Worm (Caenorhabditis elegans): Measurements from ENCODE around the gene T21E8.4.

The T21E8.4 gene

DNA sequence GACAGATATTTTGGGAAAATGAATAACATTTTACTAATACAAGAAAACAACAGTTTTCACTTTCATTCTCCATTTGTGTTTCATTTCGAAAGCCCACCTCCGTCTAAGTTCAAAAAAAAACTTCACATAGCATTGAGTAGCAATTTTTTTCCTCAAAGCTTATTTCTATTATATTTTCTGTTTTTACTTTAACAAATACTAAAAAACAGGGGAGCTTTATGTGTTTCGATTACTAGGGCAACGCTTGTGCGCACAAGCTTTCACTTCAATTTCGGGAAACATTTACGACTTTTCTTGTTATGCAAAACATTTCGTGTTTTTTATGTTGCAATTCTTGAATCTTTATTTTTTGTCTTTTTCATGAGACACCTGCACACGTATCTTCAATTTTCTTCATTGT, 5.3 kb downstream of the T21E8.4 start, which contains the start of gene T21E8.5:
T21E8.5 (plus strand) TSS at position 301 of the 400 bp plus-strand sequence.
- TF ChIP-seq mml-1 (tag; optimal IDR thresholded peaks at IDR 0.05) (no peak), zag-1 (tag; optimal IDR thresholded peaks at IDR 0.05) (no peak), nfya-1 (tag; optimal IDR thresholded peaks at IDR 0.05; ENCODE audit: insufficient read depth) (no peak), nhr-23 (tag; optimal IDR thresholded peaks at IDR 0.05) (no peak), ceh-28 (tag; optimal IDR thresholded peaks at IDR 0.05) (no peak), mdl-1 (tag; optimal IDR thresholded peaks at IDR 0.05) (no peak), nhr-12 (tag; optimal IDR thresholded peaks at IDR 0.05) (no peak), ztf-4 (tag; optimal IDR thresholded peaks at IDR 0.05) (no peak), fkh-10 (GFP tag; optimal IDR thresholded peaks at IDR 0.05) (no peak), nhr-77 (tag; optimal IDR thresholded peaks at IDR 0.05) (no peak), sea-2 (GFP tag; optimal IDR thresholded peaks at IDR 0.05) (no peak), nhr-11 (tag; optimal IDR thresholded peaks at IDR 0.05) (no peak), eor-1 (tag; optimal IDR thresholded peaks at IDR 0.05) (no peak), nhr-28 (tag; optimal IDR thresholded peaks at IDR 0.05) (no peak)

DNA sequence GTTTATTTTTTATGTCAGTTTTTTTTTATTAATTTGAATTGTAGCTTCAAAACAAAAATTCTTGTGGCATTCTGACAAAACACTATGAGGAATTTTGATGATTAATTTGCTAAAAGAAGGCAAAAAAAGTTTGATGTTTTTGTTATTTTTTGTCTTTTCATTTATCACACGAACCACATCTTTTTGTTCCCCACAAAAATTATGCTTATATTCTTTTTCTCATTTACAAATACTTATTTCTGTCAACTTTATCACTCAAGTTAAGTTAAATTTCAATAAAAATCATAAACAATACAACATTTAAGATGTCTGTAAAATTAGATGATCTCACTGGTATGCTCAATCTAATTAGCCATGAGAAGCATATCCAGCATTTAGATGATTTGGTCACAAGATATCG, 7.6 kb downstream of the T21E8.4 start, which contains the start of gene F47B10.6:
F47B10.6 (plus strand) TSS at position 301 of the 400 bp plus-strand sequence.
- TF ChIP-seq tbx-2 (tag; optimal IDR thresholded peaks at IDR 0.05) (no peak), fkh-10 (GFP tag; optimal IDR thresholded peaks at IDR 0.05) (no peak), snpc-4 (tag; optimal IDR thresholded peaks at IDR 0.05) (no peak), nhr-237 (tag; optimal IDR thresholded peaks at IDR 0.05) (no peak), eor-1 (tag; optimal IDR thresholded peaks at IDR 0.05) (no peak), lin-15B (tag; optimal IDR thresholded peaks at IDR 0.05) (no peak), elt-1 (tag; optimal IDR thresholded peaks at IDR 0.05) (no peak), pqm-1 (tag; optimal IDR thresholded peaks at IDR 0.05) (no peak), ztf-4 (tag; optimal IDR thresholded peaks at IDR 0.05) (no peak), jun-1 (tag; optimal IDR thresholded peaks at IDR 0.05) (no peak), zag-1 (tag; optimal IDR thresholded peaks at IDR 0.05) (no peak), nhr-77 (tag; optimal IDR thresholded peaks at IDR 0.05) (no peak), elt-2 (tag; optimal IDR thresholded peaks at IDR 0.05) (no peak), fos-1 (tag; optimal IDR thresholded peaks at IDR 0.05) (no peak), daf-12 (tag; optimal IDR thresholded peaks at IDR 0.05) (no peak)

DNA sequence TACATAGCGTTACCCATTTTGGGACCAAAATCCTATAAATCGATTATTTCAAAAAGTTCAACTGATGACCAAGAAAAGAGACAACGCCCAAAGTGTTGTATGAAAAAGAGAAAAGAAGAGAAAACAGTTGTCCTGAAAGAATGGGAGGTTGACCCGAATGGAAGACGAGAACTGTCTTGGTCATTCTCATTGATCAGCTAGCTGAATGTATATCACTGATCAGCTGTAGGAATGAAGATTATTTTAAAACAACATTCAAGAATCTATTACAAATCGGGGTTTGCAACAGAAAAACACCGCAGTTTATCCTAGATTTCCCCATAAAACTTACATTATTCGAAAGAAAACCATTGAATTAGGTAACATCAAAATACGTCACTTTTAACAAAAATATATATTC, 9.8 kb downstream of the T21E8.4 start, which contains the start of gene F47B10.5:
F47B10.5 (minus strand) TSS at position 101 of the 400 bp plus-strand sequence.
- TF ChIP-seq skn-1 (tag; optimal IDR thresholded peaks at IDR 0.05) (no peak), ama-1 (optimal IDR thresholded peaks at IDR 0.05) (no peak), lin-39 (tag; optimal IDR thresholded peaks at IDR 0.05) (no peak), unc-39 (tag; optimal IDR thresholded peaks at IDR 0.05) (no peak), nhr-11 (tag; optimal IDR thresholded peaks at IDR 0.05) (no peak), snpc-4 (tag; optimal IDR thresholded peaks at IDR 0.05) (no peak), pqm-1 (tag; optimal IDR thresholded peaks at IDR 0.05) (no peak), aly-2 (tag; optimal IDR thresholded peaks at IDR 0.05) (no peak), mml-1 (tag; optimal IDR thresholded peaks at IDR 0.05) (no peak)

DNA sequence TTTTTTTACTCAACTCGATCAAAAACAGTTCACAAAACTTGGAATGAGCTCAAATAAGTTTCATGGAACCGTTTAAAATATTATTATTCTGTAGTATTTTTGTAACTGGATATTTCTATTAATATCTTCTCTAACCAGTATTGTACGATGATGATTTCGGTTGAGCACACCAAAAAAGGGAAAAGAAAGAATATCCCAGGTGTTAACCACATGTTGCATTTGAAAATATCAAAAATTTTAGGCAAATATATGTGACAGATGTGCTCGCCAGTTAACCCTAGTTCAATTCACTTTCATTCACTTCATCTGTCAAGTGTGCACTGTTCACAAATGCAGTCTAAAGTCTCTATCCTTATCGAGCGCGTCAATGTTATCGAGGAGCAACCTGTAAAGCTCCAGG, 10.4 kb downstream of the T21E8.4 start, which contains the start of gene F47B10.4:
F47B10.4 (plus strand) TSS at position 301 of the 400 bp plus-strand sequence.
- TF ChIP-seq egl-27 (tag; optimal IDR thresholded peaks at IDR 0.05) (no peak), nhr-25 (tag; optimal IDR thresholded peaks at IDR 0.05) (no peak), elt-1 (tag; optimal IDR thresholded peaks at IDR 0.05) (no peak), nfya-1 (tag; optimal IDR thresholded peaks at IDR 0.05; ENCODE audit: insufficient read depth) (no peak), aly-2 (tag; optimal IDR thresholded peaks at IDR 0.05) (no peak), nhr-12 (tag; optimal IDR thresholded peaks at IDR 0.05) (no peak), tbx-2 (tag; optimal IDR thresholded peaks at IDR 0.05) (no peak), elt-2 (tag; optimal IDR thresholded peaks at IDR 0.05) (no peak)

DNA sequence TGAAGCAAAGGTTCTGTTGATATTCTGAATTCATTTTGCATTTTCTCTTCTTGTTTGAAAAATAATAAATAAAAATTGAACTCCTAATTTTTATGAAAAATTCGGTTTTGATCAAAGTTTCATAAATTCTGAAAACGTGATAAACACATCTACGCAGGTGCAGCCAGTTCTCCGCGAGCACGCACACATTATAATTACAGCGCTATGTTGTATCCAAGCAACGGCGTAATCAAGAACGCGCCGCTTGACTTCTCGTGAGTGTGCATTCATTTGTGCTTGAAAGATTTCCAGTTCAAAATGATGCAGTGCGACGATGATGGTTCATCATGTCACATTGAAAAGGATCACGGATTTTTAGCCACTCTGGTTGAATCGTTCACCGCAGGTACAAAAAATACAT, 11.3 kb downstream of the T21E8.4 start, which contains the start of gene F47B10.3:
F47B10.3 (plus strand) TSS at position 301 of the 400 bp plus-strand sequence.
- TF ChIP-seq egl-27 (tag; optimal IDR thresholded peaks at IDR 0.05) = no peak
- no peak for TF ChIP-seq pqm-1 (tag; optimal IDR thresholded peaks at IDR 0.05)
- no peak for TF ChIP-seq elt-3 (tag; optimal IDR thresholded peaks at IDR 0.05)
- no peak for TF ChIP-seq nhr-76 (tag; optimal IDR thresholded peaks at IDR 0.05)
- no peak for TF ChIP-seq mml-1 (tag; optimal IDR thresholded peaks at IDR 0.05)
- TF ChIP-seq ama-1 (optimal IDR thresholded peaks at IDR 0.05) = no peak
- no peak for TF ChIP-seq zag-1 (tag; optimal IDR thresholded peaks at IDR 0.05)
- TF ChIP-seq nhr-43 (tag; optimal IDR thresholded peaks at IDR 0.05; ENCODE audit: poor library complexity, severe bottlenecking) = no peak
- no peak for TF ChIP-seq nhr-23 (tag; optimal IDR thresholded peaks at IDR 0.05)
- TF ChIP-seq jun-1 (tag; optimal IDR thresholded peaks at IDR 0.05) = no peak
- TF ChIP-seq nhr-237 (tag; optimal IDR thresholded peaks at IDR 0.05) = no peak
- no peak for TF ChIP-seq ceh-82 (tag; optimal IDR thresholded peaks at IDR 0.05)
